Fruit fly (Drosophila melanogaster): ENCODE results near the gene GABA-B-R1.

Gene GABA-B-R1

dm6 chr2L:14994834-14995506 lies 21.2 kb upstream of the GABA-B-R1 start (continued):
- TF ChIP-seq CG11762 (GFP tag; optimal IDR thresholded peaks at IDR 0.05; ENCODE audit: insufficient read depth) (no peak), CG31627 (GFP tag; optimal IDR thresholded peaks at IDR 0.05) (peak; percentile 7), salr (GFP tag; optimal IDR thresholded peaks at IDR 0.05) (peak in 1 of 2 experiments; percentile 80), CG6276 (GFP tag; optimal IDR thresholded peaks at IDR 0.05) (peak; percentile 27), Eip75B (GFP tag; optimal IDR thresholded peaks at IDR 0.05) (no peak), CG1621 (tag; optimal IDR thresholded peaks at IDR 0.05) (no peak), CG8319 (GFP tag; optimal IDR thresholded peaks at IDR 0.05) (no peak), CG8119 (GFP tag; IDR thresholded peaks at IDR 0.05) (peak; percentile 55), CG11294 (GFP tag; IDR thresholded peaks at IDR 0.05) (peak; percentile 8; the same call in 1 of the 2 replicates)

dm6 chr2L:14995594-14996463 lies 20.3 kb upstream of the GABA-B-R1 start:
- TF ChIP-seq Gug (GFP tag; IDR thresholded peaks at IDR 0.05) (peak; percentile 94), CG8119 (GFP tag; IDR thresholded peaks at IDR 0.05) (peak; percentile 97), lz (GFP tag; optimal IDR thresholded peaks at IDR 0.05) (peak; percentile 73), Ets21C (GFP tag; optimal IDR thresholded peaks at IDR 0.05) (peak; percentile 66), Eip75B (GFP tag; optimal IDR thresholded peaks at IDR 0.05) (peak; percentile 89), acj6 (GFP tag; optimal IDR thresholded peaks at IDR 0.05) (peak; percentile 95), CG31627 (GFP tag; optimal IDR thresholded peaks at IDR 0.05) (peak; percentile 54), Sox102F (GFP tag; optimal IDR thresholded peaks at IDR 0.05) (peak; percentile 79), CG15336 (GFP tag; IDR thresholded peaks at IDR 0.05) (peak; percentile 97), CG11294 (GFP tag; IDR thresholded peaks at IDR 0.05) (peak; percentile 91), CG4318 (GFP tag; optimal IDR thresholded peaks at IDR 0.05) (peak; percentile 87), dsx (GFP tag; optimal IDR thresholded peaks at IDR 0.05; ENCODE audit: poor library complexity, severe bottlenecking) (peak; percentile 97), CG1621 (tag; optimal IDR thresholded peaks at IDR 0.05) (peak; percentile 89), OdsH (GFP tag; optimal IDR thresholded peaks at IDR 0.05) (peak; percentile 95), Blimp-1 (GFP tag; optimal IDR thresholded peaks at IDR 0.05) (peak; percentile 100), Lpt (GFP tag; optimal IDR thresholded peaks at IDR 0.05) (peak; percentile 88), CG3032 (tag; optimal IDR thresholded peaks at IDR 0.05) (peak; percentile 97), achi (GFP tag; optimal IDR thresholded peaks at IDR 0.05) (peak; percentile 95), CG7368 (GFP tag; optimal IDR thresholded peaks at IDR 0.05) (peak; percentile 89), Sox14 (GFP tag; optimal IDR thresholded peaks at IDR 0.05) (peak; percentile 78), Hr38 (GFP tag; optimal IDR thresholded peaks at IDR 0.05) (peak; percentile 13), spab (GFP tag; optimal IDR thresholded peaks at IDR 0.05) (peak; percentile 94), CG9139 (GFP tag; optimal IDR thresholded peaks at IDR 0.05) (peak; percentile 90), CG32006 (GFP tag; optimal IDR thresholded peaks at IDR 0.05) (peak; percentile 96), CG6808 (GFP tag; optimal IDR thresholded peaks at IDR 0.05) (peak; percentile 94), CG6792 (GFP tag; optimal IDR thresholded peaks at IDR 0.05) (peak; percentile 91), pdm3 (GFP tag; optimal IDR thresholded peaks at IDR 0.05) (peak; percentile 79), Eip93F (GFP tag; optimal IDR thresholded peaks at IDR 0.05) (peak; percentile 66), net (GFP tag; optimal IDR thresholded peaks at IDR 0.05) (peak; percentile 93), Hr39 (GFP tag; optimal IDR thresholded peaks at IDR 0.05) (peak; percentile 61), fkh (GFP tag; optimal IDR thresholded peaks at IDR 0.05) (peak; percentile 85), CG10669 (GFP tag; optimal IDR thresholded peaks at IDR 0.05) (peak; percentile 95), fd59A (GFP tag; optimal IDR thresholded peaks at IDR 0.05) (peak; percentile 95), dac (GFP tag; optimal IDR thresholded peaks at IDR 0.05) (peak; percentile 77), eg (GFP tag; IDR thresholded peaks at IDR 0.05) (peak; percentile 97), CG10631 (GFP tag; optimal IDR thresholded peaks at IDR 0.05) (peak; percentile 97), CG16779 (tag; optimal IDR thresholded peaks at IDR 0.05) (peak; percentile 83), CG6854 (GFP tag; optimal IDR thresholded peaks at IDR 0.05) (peak; percentile 89), Hr4 (GFP tag; optimal IDR thresholded peaks at IDR 0.05) (peak; percentile 89), CG8632 (GFP tag; optimal IDR thresholded peaks at IDR 0.05) (peak; percentile 96), CG6276 (GFP tag; optimal IDR thresholded peaks at IDR 0.05) (peak; percentile 86), Smox (GFP tag; optimal IDR thresholded peaks at IDR 0.05) (peak; percentile 71)

Measured in whole organism, prepupa.